Worm (Caenorhabditis elegans) whole organism, young adult: Measurements from ENCODE around the gene F18E9.4.

Experiments used
- B0019.2 ChIP-seq: fragments of 200-800 bp; sonication (Bioruptor generic); conservative IDR thresholded peaks from 2 replicates; pipeline ENCODE4 v1.3.6; 2022; ENCODE audit warnings: missing genetic modification reagents, missing genetic modification characterization, missing compliant biosample characterization
- pbrm-1 ChIP-seq: fragments of 200-800 bp; sonication (Bioruptor generic); IDR thresholded peaks from 2 replicates; pipeline ENCODE4 v1.3.6; 2022; ENCODE audit warnings: missing genetic modification reagents, missing genetic modification characterization, missing compliant biosample characterization
- unc-130 ChIP-seq: sonication (generic microtip); optimal IDR thresholded peaks from 2 replicates; lab custom pipeline; 2016; ENCODE audit warnings: missing genetic modification reagents, missing genetic modification characterization, missing compliant biosample characterization

DNA sequence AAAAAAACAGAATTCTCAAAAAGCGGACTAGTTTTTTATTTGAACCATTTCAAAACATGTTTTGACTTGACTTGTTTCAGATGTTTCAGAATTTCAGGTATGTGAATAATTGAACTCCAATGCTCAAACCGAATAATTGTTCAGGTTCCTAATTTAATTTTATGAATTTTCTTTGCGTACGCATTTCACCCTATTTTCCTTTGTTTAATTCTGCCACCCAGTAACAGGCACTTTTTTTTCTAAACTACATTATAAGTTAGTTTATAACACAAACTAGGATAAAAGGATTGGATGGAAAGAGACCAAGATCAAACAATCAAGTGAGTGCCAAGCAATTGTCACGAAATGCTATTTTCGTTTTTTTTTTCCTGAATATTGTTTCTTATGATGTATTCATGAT, 18.2 kb downstream of the F18E9.4 start:
- TF ChIP-seq pbrm-1 = no peak
- TF ChIP-seq B0019.2 = no peak
- no peak for TF ChIP-seq unc-130 (GFP tag; lab: Kevin White, UChicago)
